Worm (Caenorhabditis elegans) whole organism, midembryonic: ENCODE results near the gene cpt-5.

Source experiments
- cog-1 ChIP-seq: sonication (generic microtip); optimal IDR thresholded peaks from 2 replicates; lab custom pipeline; 2016; ENCODE audit warnings: missing genetic modification characterization, missing compliant biosample characterization
- flt-1 ChIP-seq: fragments of 200-800 bp; sonication (Bioruptor generic); IDR thresholded peaks from 2 replicates; pipeline ENCODE4 v1.3.6; 2022; ENCODE audit warnings: missing genetic modification characterization, missing compliant biosample characterization
- klf-2 ChIP-seq: fragments of 200-800 bp; sonication (Bioruptor generic); conservative IDR thresholded peaks from 2 replicates; pipeline ENCODE4 v1.3.6; 2022; ENCODE audit warnings: missing genetic modification reagents, missing genetic modification characterization, missing compliant biosample characterization
- med-1 ChIP-seq: sonication (generic microtip); optimal IDR thresholded peaks from 2 replicates; lab custom pipeline; 2017; ENCODE audit warnings: missing genetic modification characterization, mild to moderate bottlenecking, missing compliant biosample characterization, antibody characterized with exemption, missing genetic modification reagents; ENCODE audit not compliant: insufficient read depth
- ztf-29 ChIP-seq: fragments of 200-800 bp; sonication (Bioruptor generic); IDR thresholded peaks from 2 replicates; pipeline ENCODE4 v1.3.6; 2022; ENCODE audit warnings: missing genetic modification reagents, missing genetic modification characterization, missing compliant biosample characterization

DNA sequence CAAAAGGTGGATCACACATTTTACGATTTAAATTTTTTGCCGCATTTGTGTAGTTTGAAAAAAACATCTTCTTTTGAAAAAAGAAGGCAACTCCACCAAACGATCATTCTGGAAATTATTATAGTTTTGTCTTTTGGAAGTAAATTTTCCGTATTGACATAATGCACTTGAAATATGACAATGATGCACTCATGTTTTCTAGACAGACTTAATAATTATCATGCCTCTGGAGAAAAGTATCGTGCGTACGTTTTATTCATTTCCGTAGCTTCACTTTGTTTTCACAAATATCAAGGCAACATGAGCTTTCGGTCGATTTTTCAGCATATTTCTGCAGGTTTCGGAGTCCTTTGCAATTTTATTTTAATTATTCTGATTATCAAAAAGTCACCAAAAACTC, 45.3 kb downstream of the cpt-5 start, which contains the start of gene str-250:
- TF ChIP-seq cog-1 (tag; lab: Kevin White, UChicago), result no peak
- TF ChIP-seq flt-1, result no peak
- no peak for TF ChIP-seq klf-2
- TF ChIP-seq med-1 (GFP tag; lab: Kevin White, UChicago), result no peak
- TF ChIP-seq ztf-29 (GFP tag; lab: Robert Waterston, UW), result no peak
